Worm (Caenorhabditis elegans) whole organism, mixed stage, embryonic: ENCODE data around the gene lido-5.

Experiments used
- lin-13 ChIP-seq: fragments of 150-350 bp; optimal IDR thresholded peaks from 2 replicates; lab custom pipeline; 2014; ENCODE audit warnings: missing biosample characterization, missing genetic modification characterization
- mep-1 ChIP-seq: fragments of 150-350 bp; optimal IDR thresholded peaks from 2 replicates; lab custom pipeline; 2017; ENCODE audit warnings: missing biosample characterization, missing genetic modification reagents, missing genetic modification characterization, inconsistent platforms
- unc-120 ChIP-seq: sonication (generic microtip); optimal IDR thresholded peaks from 2 replicates; lab custom pipeline; 2017; ENCODE audit warnings: missing genetic modification characterization, missing compliant biosample characterization; ENCODE audit not compliant: poor library complexity, severe bottlenecking

DNA sequence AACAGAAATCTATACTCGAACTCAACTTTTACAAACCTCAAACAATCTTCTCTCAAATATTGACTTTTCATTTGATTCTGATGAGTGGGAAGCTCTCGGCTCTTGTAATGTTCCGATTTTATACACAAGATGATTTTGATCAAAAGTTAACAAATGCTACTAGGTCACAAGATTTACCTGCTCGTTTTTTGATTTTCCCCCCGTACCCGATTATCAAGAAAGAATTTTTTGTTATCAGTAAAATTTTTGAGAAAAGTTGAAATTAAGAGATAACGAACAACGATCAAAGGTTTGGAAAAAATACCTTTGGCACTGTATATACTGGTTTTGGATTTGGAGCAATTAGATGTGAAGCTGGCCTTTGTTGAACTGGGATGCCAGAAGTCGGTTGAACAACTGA is 45.6 kb downstream of the lido-5 start:
- no peak for TF ChIP-seq lin-13 (tag; lab: Kevin White, UChicago)
- TF ChIP-seq unc-120 (tag; lab: Kevin White, UChicago) = no peak
- no peak for TF ChIP-seq mep-1
